Worm (Caenorhabditis elegans) whole organism, L1 larva: Measurements from ENCODE around the gene F01F1.14.

Experiments used
- C16A3.4 ChIP-seq: fragments of 150-350 bp; optimal IDR thresholded peaks from 2 replicates; lab custom pipeline; 2014; ENCODE audit warnings: missing biosample characterization, missing genetic modification characterization
- C34B4.2 ChIP-seq: sonication (generic microtip); optimal IDR thresholded peaks from 2 replicates; lab custom pipeline; 2017; ENCODE audit warnings: mild to moderate bottlenecking, missing genetic modification characterization, missing compliant biosample characterization
- aly-2 ChIP-seq: fragments of 150-350 bp; optimal IDR thresholded peaks from 2 replicates; lab custom pipeline; 2014; ENCODE audit warnings: missing biosample characterization, missing genetic modification characterization
- ama-1 ChIP-seq: fragments of 150-350 bp; optimal IDR thresholded peaks from 2 replicates; lab custom pipeline; 2014
- blmp-1 ChIP-seq: fragments of 150-350 bp; optimal IDR thresholded peaks from 2 replicates; lab custom pipeline; 2014; ENCODE audit warnings: missing biosample characterization, missing genetic modification characterization
- ceh-82 ChIP-seq, 3 experiments: fragments of 150-350 bp in 1 of 3; sonication (generic microtip) in 2 of 3; optimal IDR thresholded peaks; 2 replicates each; lab custom pipeline; 2014 to 2017; ENCODE audit warnings: missing biosample characterization in 3 of 3, missing genetic modification characterization in 3 of 3
- ceh-90 ChIP-seq: sonication (generic microtip); optimal IDR thresholded peaks from 2 replicates; lab custom pipeline; 2016; ENCODE audit warnings: missing genetic modification characterization, missing compliant biosample characterization
- ces-1 ChIP-seq: fragments of 150-350 bp; optimal IDR thresholded peaks from 2 replicates; lab custom pipeline; 2014; ENCODE audit warnings: missing biosample characterization, missing genetic modification reagents, missing genetic modification characterization
- dpl-1 ChIP-seq, 3 experiments: fragments of 150-350 bp in 2 of 3; sonication (generic microtip) in 1 of 3; optimal IDR thresholded peaks; 2 replicates each; lab custom pipeline; 2014 to 2017; ENCODE audit warnings: missing biosample characterization in 3 of 3, missing genetic modification characterization in 3 of 3, missing genetic modification reagents in 3 of 3
- dsc-1 ChIP-seq: sonication (generic microtip); optimal IDR thresholded peaks from 2 replicates; lab custom pipeline; 2016; ENCODE audit warnings: mild to moderate bottlenecking, missing genetic modification characterization, missing compliant biosample characterization
- efl-1 ChIP-seq, 4 experiments: fragments of 150-350 bp; optimal IDR thresholded peaks in 3 of 4; peaks in 1 of 4; 1 replicate in 1 of 4; 2 replicates in 3 of 4; lab custom pipeline; 2014; ENCODE audit warnings: missing biosample characterization in 2 of 4, missing genetic modification characterization in 2 of 4, missing genetic modification reagents in 2 of 4
- egl-13 ChIP-seq: sonication (generic microtip); optimal IDR thresholded peaks from 2 replicates; lab custom pipeline; 2016; ENCODE audit warnings: missing genotype, missing genetic modification reagents, missing genetic modification characterization, missing compliant biosample characterization
- egl-27 ChIP-seq, 2 experiments: fragments of 150-350 bp in 1 of 2; sonication (generic microtip); optimal IDR thresholded peaks; 3 replicates each; lab custom pipeline; 2017 to 2018; ENCODE audit warnings: missing biosample characterization in 2 of 2, missing genetic modification characterization in 2 of 2, missing genetic modification reagents in 2 of 2
- elt-2 ChIP-seq: sonication (generic microtip); optimal IDR thresholded peaks from 2 replicates; lab custom pipeline; 2016; ENCODE audit warnings: missing genetic modification characterization, mild to moderate bottlenecking, inconsistent platforms, missing compliant biosample characterization, missing genetic modification reagents
- ets-5 ChIP-seq: fragments of 200-800 bp; sonication (Bioruptor generic); IDR thresholded peaks from 2 replicates; pipeline ENCODE4 v1.3.6; 2022; ENCODE audit warnings: missing genetic modification characterization, missing compliant biosample characterization
- fkh-4 ChIP-seq: sonication (generic microtip); optimal IDR thresholded peaks from 2 replicates; lab custom pipeline; 2016; ENCODE audit warnings: missing compliant biosample characterization, missing genetic modification characterization, borderline replicate concordance
- irx-1 ChIP-seq: sonication (generic microtip); optimal IDR thresholded peaks from 2 replicates; lab custom pipeline; 2016; ENCODE audit warnings: missing genetic modification characterization, missing compliant biosample characterization
- jun-1 ChIP-seq: fragments of 150-350 bp; optimal IDR thresholded peaks from 2 replicates; lab custom pipeline; 2014; ENCODE audit warnings: missing biosample characterization, missing genetic modification reagents, missing genetic modification characterization
- lin-14 ChIP-seq: fragments of 200-800 bp; sonication (Bioruptor generic); optimal IDR thresholded peaks from 2 replicates; lab custom pipeline; 2018; ENCODE audit warnings: mild to moderate bottlenecking, missing genetic modification characterization, moderate library complexity, missing compliant biosample characterization
- lin-35 ChIP-seq, 2 experiments: fragments of 150-350 bp; optimal IDR thresholded peaks; 2 replicates each; lab custom pipeline; 2014; ENCODE audit warnings: missing biosample characterization in 2 of 2, missing genetic modification characterization in 2 of 2, missing genetic modification reagents in 2 of 2
- lin-39 ChIP-seq: fragments of 150-350 bp; optimal IDR thresholded peaks from 2 replicates; lab custom pipeline; 2014; ENCODE audit warnings: missing biosample characterization, missing genetic modification reagents, missing genetic modification characterization
- lsy-2 ChIP-seq, 2 experiments: fragments of 150-350 bp; optimal IDR thresholded peaks; 2 replicates each; lab custom pipeline; 2014; ENCODE audit warnings: missing biosample characterization in 2 of 2, missing genetic modification characterization in 2 of 2
- mab-9 ChIP-seq: fragments of 200-800 bp; sonication (Bioruptor generic); IDR thresholded peaks from 2 replicates; pipeline ENCODE4 v1.3.6; 2022; ENCODE audit warnings: missing genetic modification reagents, missing genetic modification characterization, missing compliant biosample characterization
- mdl-1 ChIP-seq, 2 experiments: fragments of 150-350 bp; optimal IDR thresholded peaks; 2 replicates each; lab custom pipeline; 2014 to 2017; ENCODE audit warnings: missing biosample characterization in 2 of 2, missing genetic modification characterization in 2 of 2, inconsistent platforms in 1 of 2
- mef-2 ChIP-seq: fragments of 150-350 bp; optimal IDR thresholded peaks from 2 replicates; lab custom pipeline; 2014; ENCODE audit warnings: missing biosample characterization, missing genetic modification characterization
- mep-1 ChIP-seq: fragments of 150-350 bp; optimal IDR thresholded peaks from 2 replicates; lab custom pipeline; 2014; ENCODE audit warnings: missing biosample characterization, missing genetic modification characterization
- nhr-19 ChIP-seq: fragments of 200-800 bp; sonication (Bioruptor generic); conservative IDR thresholded peaks from 2 replicates; pipeline ENCODE4 v1.3.6; 2022; ENCODE audit warnings: missing genetic modification characterization, missing compliant biosample characterization
- nhr-47 ChIP-seq: sonication (generic microtip); optimal IDR thresholded peaks from 2 replicates; lab custom pipeline; 2016; ENCODE audit warnings: mild to moderate bottlenecking, missing genetic modification characterization, moderate library complexity, missing compliant biosample characterization
- nhr-71 ChIP-seq: sonication (generic microtip); optimal IDR thresholded peaks from 2 replicates; lab custom pipeline; 2016; ENCODE audit warnings: mild to moderate bottlenecking, missing genetic modification characterization, moderate library complexity, missing compliant biosample characterization
- nhr-77 ChIP-seq: fragments of 150-350 bp; optimal IDR thresholded peaks from 2 replicates; lab custom pipeline; 2014; ENCODE audit warnings: missing biosample characterization, missing genetic modification characterization
- nhr-84 ChIP-seq: sonication (generic microtip); optimal IDR thresholded peaks from 2 replicates; lab custom pipeline; 2017; ENCODE audit warnings: missing biosample characterization, missing genetic modification characterization
- nhr-85 ChIP-seq: sonication (generic microtip); peaks from one replicate; lab custom pipeline; 2016; ENCODE audit warnings: missing genetic modification characterization, inconsistent platforms, missing compliant biosample characterization
- pag-3 ChIP-seq: sonication (generic microtip); optimal IDR thresholded peaks from 2 replicates; lab custom pipeline; 2017; ENCODE audit warnings: missing genetic modification characterization, mild to moderate bottlenecking, missing compliant biosample characterization, antibody characterized with exemption, borderline replicate concordance; ENCODE audit not compliant: insufficient read depth
- pqm-1 ChIP-seq: sonication (generic microtip); optimal IDR thresholded peaks from 3 replicates; lab custom pipeline; 2017; ENCODE audit warnings: missing biosample characterization, missing genetic modification characterization
- skn-1 ChIP-seq: fragments of 150-350 bp; optimal IDR thresholded peaks from 2 replicates; lab custom pipeline; 2014; ENCODE audit warnings: missing biosample characterization, missing genetic modification characterization
- snpc-4 ChIP-seq: fragments of 150-350 bp; optimal IDR thresholded peaks from 2 replicates; lab custom pipeline; 2014; ENCODE audit warnings: missing biosample characterization, missing genetic modification characterization
- snu-23 ChIP-seq: sonication (generic microtip); optimal IDR thresholded peaks from 2 replicates; lab custom pipeline; 2016; ENCODE audit warnings: missing genetic modification characterization, missing compliant biosample characterization
- sptf-1 ChIP-seq: fragments of 150-350 bp; optimal IDR thresholded peaks from 2 replicates; lab custom pipeline; 2014; ENCODE audit warnings: missing biosample characterization, missing genetic modification characterization
- unc-130 ChIP-seq: fragments of 150-350 bp; optimal IDR thresholded peaks from 2 replicates; lab custom pipeline; 2017; ENCODE audit warnings: missing biosample characterization, missing genetic modification characterization, inconsistent platforms
- zip-4 ChIP-seq: fragments of 200-800 bp; sonication (Bioruptor generic); optimal IDR thresholded peaks from 2 replicates; lab custom pipeline; 2018; ENCODE audit warnings: mild to moderate bottlenecking, missing genetic modification characterization, moderate library complexity, missing compliant biosample characterization

F01F1.14 gene

ce11 chrIII:5886893-5887292, 4.2 kb upstream of the F01F1.14 start, which contains the start of gene C28H8.7:
TSS of gene C28H8.7 (minus strand) at chrIII:5886993.
- no peak for TF ChIP-seq dsc-1 (tag; lab: Kevin White, UChicago)
- TF ChIP-seq egl-27 (tag; optimal IDR thresholded peaks at IDR 0.05; lab: Kevin White, UChicago) = no peak
- no peak for TF ChIP-seq elt-2
- no peak for TF ChIP-seq ets-5
- no peak for TF ChIP-seq nhr-84 (tag; lab: Kevin White, UChicago)
- no peak for TF ChIP-seq pag-3 (tag; lab: Kevin White, UChicago)
- no peak for TF ChIP-seq nhr-85 (tag; lab: Kevin White, UChicago)

DNA sequence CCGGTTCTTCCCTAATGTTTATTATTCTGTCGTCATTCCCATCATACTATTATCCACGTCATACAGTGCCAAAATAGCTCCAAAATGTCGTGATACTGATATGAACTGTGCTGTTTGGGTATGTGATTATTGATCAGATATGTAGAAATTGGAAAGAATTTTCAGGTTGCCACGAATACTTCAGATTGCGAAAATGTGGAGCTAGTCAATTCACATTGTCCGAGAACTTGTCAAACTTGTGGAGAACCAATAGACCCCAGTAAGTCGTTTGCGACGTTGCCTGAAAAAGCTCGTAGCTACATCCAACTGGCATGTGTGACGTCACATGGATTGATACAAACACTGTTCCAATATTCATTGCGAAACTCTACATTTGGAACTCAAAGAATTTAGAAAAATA, 1.7 kb upstream of the F01F1.14 start:
- no peak for TF ChIP-seq efl-1 (optimal IDR thresholded peaks at IDR 0.05; lab: Kevin White, UChicago)
- peak in 1 of 2 experiments; percentile 38 for TF ChIP-seq efl-1 (GFP tag; optimal IDR thresholded peaks at IDR 0.05 in 1 of 2; lab: Kevin White, UChicago)
- TF ChIP-seq egl-13 (tag; lab: Kevin White, UChicago) = no peak
- TF ChIP-seq, all 84 proteins: peak for 1

DNA sequence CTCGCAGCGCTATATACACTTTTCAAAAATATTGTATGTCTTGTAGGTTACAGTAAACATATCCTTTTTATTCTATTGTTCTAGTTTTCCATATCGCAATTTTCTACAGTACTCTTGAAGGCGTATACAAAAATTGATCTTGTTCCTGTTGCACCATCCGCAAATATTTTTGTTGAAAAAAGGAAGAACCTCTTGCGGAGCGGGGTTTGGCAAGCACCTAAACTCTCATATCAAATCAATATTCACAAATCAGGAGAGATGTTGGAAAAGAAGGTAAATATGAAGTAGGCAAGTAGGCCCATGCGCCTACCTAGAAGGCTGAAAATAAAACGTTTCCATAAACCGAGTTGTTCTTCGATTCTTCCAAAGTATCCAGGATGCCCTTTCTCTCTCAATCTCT, 1.3 kb upstream of the F01F1.14 start, which contains the start of gene C28H8.5:
C28H8.5 (plus strand) TSS at position 301 of the 400 bp plus-strand sequence.
- TF ChIP-seq pqm-1 (tag; lab: Kevin White, UChicago) (no peak), mep-1 (tag; lab: Kevin White, UChicago) (no peak), irx-1 (tag; lab: Kevin White, UChicago) (no peak), lin-39 (tag; lab: Kevin White, UChicago) (no peak), C34B4.2 (tag; lab: Kevin White, UChicago) (no peak), nhr-19 (GFP tag; lab: Robert Waterston, UW) (no peak), zip-4 (GFP tag; lab: Kevin White, UChicago) (no peak), mdl-1 (tag; optimal IDR thresholded peaks at IDR 0.05; lab: Kevin White, UChicago) (no peak)

DNA sequence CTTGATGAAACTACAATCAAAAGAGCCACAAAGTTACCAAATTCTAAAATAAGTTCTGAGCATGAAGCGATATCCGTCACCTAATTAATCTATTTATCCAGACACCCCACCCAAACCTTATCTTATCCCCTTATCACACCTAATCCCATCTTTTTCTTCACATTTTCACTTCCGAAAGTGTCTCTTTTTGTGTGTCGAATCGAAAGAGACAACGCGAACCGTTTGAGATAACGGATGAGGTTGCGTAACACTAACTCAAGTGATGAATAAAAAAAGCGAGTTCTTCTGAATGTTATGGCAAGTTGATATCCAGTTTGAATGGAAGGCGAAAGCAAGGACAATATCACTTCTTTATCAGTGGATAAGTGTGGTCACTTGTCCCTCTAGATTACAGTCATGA, 794 bp upstream of the F01F1.14 start:
- TF ChIP-seq blmp-1 (tag; lab: Kevin White, UChicago) (peak; percentile 92), mab-9 (GFP tag; lab: Robert Waterston, UW) (no peak), ces-1 (GFP tag; lab: Kevin White, UChicago) (no peak), efl-1 (optimal IDR thresholded peaks at IDR 0.05; lab: Kevin White, UChicago) (no peak), efl-1 (GFP tag; optimal IDR thresholded peaks at IDR 0.05 in 1 of 2; lab: Kevin White, UChicago) (no peak)

ce11 chrIII:5882284-5882683, 439 bp downstream of the F01F1.14 start:
- TF ChIP-seq skn-1 (no peak), ama-1 (lab: Kevin White, UChicago) (peak; percentile 41), snpc-4 (no peak)

DNA sequence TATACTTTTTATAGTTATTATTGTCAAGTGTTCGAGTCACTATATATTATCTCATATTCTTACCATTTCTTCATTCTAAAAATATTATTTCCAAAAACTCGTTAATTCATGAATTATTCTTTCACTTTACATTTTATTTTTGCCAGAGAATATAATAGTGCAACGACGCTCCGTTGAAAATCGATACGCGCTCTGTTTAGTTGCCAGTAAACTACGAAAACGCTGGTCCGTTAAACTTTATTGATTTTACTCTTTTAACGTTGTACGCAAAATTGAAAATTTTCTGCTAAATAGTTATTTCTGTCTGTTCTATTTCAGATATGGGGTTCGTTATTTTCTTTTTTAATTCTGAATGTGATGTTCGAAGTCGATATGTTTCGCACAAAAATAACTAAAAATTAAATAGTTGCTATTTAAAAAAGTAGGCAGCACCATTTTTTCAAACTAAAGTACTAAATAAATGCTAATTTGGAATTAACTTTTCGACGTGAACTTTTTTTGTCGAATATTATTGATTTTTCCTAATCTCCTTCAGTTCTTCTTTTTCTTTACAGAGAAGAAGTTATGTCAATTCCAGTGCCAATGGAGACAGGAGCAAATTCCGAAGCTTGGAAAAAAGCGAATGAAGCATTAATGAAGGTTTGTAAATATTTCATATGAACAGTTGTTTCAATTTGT, 3.3 kb downstream of the F01F1.14 start, which contains the start of gene hpo-10:
hpo-10 (plus strand) TSS at position 199 of the 678 bp plus-strand sequence.
- TF ChIP-seq mef-2 = no peak
- TF ChIP-seq ama-1 (lab: Kevin White, UChicago) = peak; percentile 23
- peak; percentile 27 for TF ChIP-seq snu-23 (GFP tag; lab: Kevin White, UChicago)
- TF ChIP-seq sptf-1 (tag; lab: Kevin White, UChicago) = no peak
- no peak for TF ChIP-seq nhr-77 (tag; lab: Kevin White, UChicago)
- no peak for TF ChIP-seq fkh-4
- TF ChIP-seq ceh-90 (tag; lab: Kevin White, UChicago) = no peak
- TF ChIP-seq C34B4.2 (tag; lab: Kevin White, UChicago) = no peak
- TF ChIP-seq efl-1 (optimal IDR thresholded peaks at IDR 0.05; lab: Kevin White, UChicago) = peak; percentile 27 to 28
- TF ChIP-seq efl-1 (GFP tag; optimal IDR thresholded peaks at IDR 0.05 in 1 of 2; lab: Kevin White, UChicago) = peak; percentile 32 to 95
- TF ChIP-seq dpl-1 (GFP tag; optimal IDR thresholded peaks at IDR 0.05; lab: Kevin White, UChicago) = peak in 2 of 3 experiments; percentile 34
- peak; percentile 33 for TF ChIP-seq C16A3.4
- peak; percentile 35 for TF ChIP-seq nhr-47 (tag; lab: Kevin White, UChicago)
- peak in 1 of 3 experiments; percentile 32 for TF ChIP-seq ceh-82 (tag; optimal IDR thresholded peaks at IDR 0.05; lab: Kevin White, UChicago)
- peak; percentile 14 to 44 for TF ChIP-seq lin-35 (GFP tag; optimal IDR thresholded peaks at IDR 0.05; lab: Kevin White, UChicago)
- peak; percentile 14 for TF ChIP-seq lin-14 (GFP tag; lab: Kevin White, UChicago)
- peak; percentile 44 for TF ChIP-seq nhr-71
- TF ChIP-seq unc-130 (tag; lab: Kevin White, UChicago) = no peak
- TF ChIP-seq lsy-2 (tag; optimal IDR thresholded peaks at IDR 0.05; lab: Kevin White, UChicago) = peak; percentile 49 to 70
- peak; percentile 54 for TF ChIP-seq blmp-1 (tag; lab: Kevin White, UChicago)
- no peak for TF ChIP-seq aly-2 (tag; lab: Kevin White, UChicago)
- no peak for TF ChIP-seq jun-1 (tag; lab: Kevin White, UChicago)
